Fruit fly (Drosophila melanogaster) whole organism, embryonic: ENCODE measurements around the gene CG32236.

ENCODE experiments used
- CG11504 ChIP-seq: fragments of 200-800 bp; sonication (Bioruptor generic); optimal IDR thresholded peaks from 3 replicates; lab custom pipeline; 2019; ENCODE audit warnings: missing biosample characterization, mild to moderate bottlenecking, missing genetic modification characterization, moderate library complexity
- CG8478 ChIP-seq: fragments of >200 bp; optimal IDR thresholded peaks from 2 replicates; lab custom pipeline; 2018
- CG8944 ChIP-seq: fragments of 200-800 bp; sonication (Bioruptor generic); optimal IDR thresholded peaks from 3 replicates; lab custom pipeline; 2016; ENCODE audit warnings: missing biosample characterization, missing genetic modification characterization
- Fer3 ChIP-seq: fragments of 200-800 bp; sonication (Bioruptor generic); optimal IDR thresholded peaks from 2 replicates; lab custom pipeline; 2018; ENCODE audit warnings: missing biosample characterization, mild to moderate bottlenecking, missing genetic modification characterization, moderate library complexity
- NC2β ChIP-seq: fragments of 200-800 bp; sonication (Bioruptor generic); optimal IDR thresholded peaks from 2 replicates; lab custom pipeline; 2016; ENCODE audit warnings: missing biosample characterization, missing genetic modification characterization
- ac ChIP-seq: fragments of 200-800 bp; sonication (Bioruptor generic); optimal IDR thresholded peaks from 3 replicates; lab custom pipeline; 2017; ENCODE audit warnings: missing biosample characterization, mild to moderate bottlenecking, missing genetic modification characterization
- aop ChIP-seq: fragments of 200-800 bp; sonication (Bioruptor generic); IDR thresholded peaks from 2 replicates; pipeline ENCODE4 v1.3.6; 2022; ENCODE audit warnings: missing biosample characterization, missing genetic modification characterization
- br ChIP-seq: fragments of >200 bp; optimal IDR thresholded peaks from 2 replicates; lab custom pipeline; 2017

- no peak for TF ChIP-seq aop (GFP tag; lab: Robert Waterston, UW)
- no peak for TF ChIP-seq ac (GFP tag; lab: Kevin White, UChicago)
- no peak for TF ChIP-seq CG11504 (tag; lab: Kevin White, UChicago)
- no peak for TF ChIP-seq NC2β (GFP tag; lab: Kevin White, UChicago)
- TF ChIP-seq CG8478: no peak
- no peak for TF ChIP-seq Fer3 (tag; lab: Kevin White, UChicago)
- TF ChIP-seq br: no peak
- TF ChIP-seq CG8944: no peak
Measured at dm6 chr3L:4687133-4687532, 19.9 kb upstream of the CG32236 start, which contains the start of gene axo.
